Worm (Caenorhabditis elegans) whole organism, L3 larva: ENCODE data around the gene rla-2.

Source experiments
- R02D3.7 ChIP-seq: fragments of 150-350 bp; optimal IDR thresholded peaks from 2 replicates; lab custom pipeline; 2014; ENCODE audit warnings: missing biosample characterization, missing genetic modification characterization
- ama-1 ChIP-seq: fragments of 150-350 bp; optimal IDR thresholded peaks from 2 replicates; lab custom pipeline; 2018
- ceh-16 ChIP-seq: sonication (generic microtip); optimal IDR thresholded peaks from 2 replicates; lab custom pipeline; 2017; ENCODE audit warnings: missing biosample characterization, missing genetic modification characterization
- ceh-28 ChIP-seq: fragments of 150-350 bp; optimal IDR thresholded peaks from 2 replicates; lab custom pipeline; 2014; ENCODE audit warnings: missing biosample characterization, missing genetic modification reagents, missing genetic modification characterization
- ceh-82 ChIP-seq: fragments of 150-350 bp; optimal IDR thresholded peaks from 2 replicates; lab custom pipeline; 2014; ENCODE audit warnings: missing biosample characterization, missing genetic modification characterization
- daf-12 ChIP-seq: fragments of 150-350 bp; optimal IDR thresholded peaks from 2 replicates; lab custom pipeline; 2014; ENCODE audit warnings: missing biosample characterization, missing genetic modification reagents, missing genetic modification characterization
- egl-5 ChIP-seq: fragments of 150-350 bp; optimal IDR thresholded peaks from 2 replicates; lab custom pipeline; 2017; ENCODE audit warnings: missing biosample characterization, missing genetic modification reagents, missing genetic modification characterization, inconsistent platforms
- elt-1 ChIP-seq: fragments of 150-350 bp; optimal IDR thresholded peaks from 2 replicates; lab custom pipeline; 2014; ENCODE audit warnings: missing biosample characterization, missing genetic modification characterization
- elt-2 ChIP-seq: sonication (generic microtip); optimal IDR thresholded peaks from 2 replicates; lab custom pipeline; 2016; ENCODE audit warnings: missing genetic modification reagents, mild to moderate bottlenecking, missing genetic modification characterization, missing compliant biosample characterization
- elt-3 ChIP-seq, 3 experiments: fragments of 150-350 bp in 1 of 3; sonication (generic microtip) in 2 of 3; optimal IDR thresholded peaks; 2 replicates in 2 of 3; 4 replicates in 1 of 3; lab custom pipeline; 2014 to 2017; ENCODE audit warnings: missing biosample characterization in 3 of 3, missing genetic modification characterization in 3 of 3
- fkh-10 ChIP-seq: sonication (generic microtip); optimal IDR thresholded peaks from 2 replicates; lab custom pipeline; 2017; ENCODE audit warnings: missing biosample characterization, missing genetic modification reagents, missing genetic modification characterization
- fos-1 ChIP-seq: fragments of 150-350 bp; optimal IDR thresholded peaks from 2 replicates; lab custom pipeline; 2014; ENCODE audit warnings: missing biosample characterization, missing genetic modification characterization
- hmg-11 ChIP-seq: sonication (generic microtip); optimal IDR thresholded peaks from 2 replicates; lab custom pipeline; 2016; ENCODE audit warnings: missing genetic modification characterization, missing compliant biosample characterization
- jun-1 ChIP-seq: fragments of 150-350 bp; optimal IDR thresholded peaks from 2 replicates; lab custom pipeline; 2014; ENCODE audit warnings: missing biosample characterization, missing genetic modification reagents, missing genetic modification characterization
- lin-15B ChIP-seq: fragments of 150-350 bp; optimal IDR thresholded peaks from 2 replicates; lab custom pipeline; 2014; ENCODE audit warnings: missing biosample characterization, missing genetic modification characterization
- lin-39 ChIP-seq: fragments of 150-350 bp; optimal IDR thresholded peaks from 2 replicates; lab custom pipeline; 2018; ENCODE audit warnings: missing biosample characterization, missing genetic modification reagents, missing genetic modification characterization
- mdl-1 ChIP-seq: fragments of 150-350 bp; optimal IDR thresholded peaks from 2 replicates; lab custom pipeline; 2014; ENCODE audit warnings: missing biosample characterization, missing genetic modification characterization
- mml-1 ChIP-seq: fragments of 150-350 bp; sonication (generic microtip); optimal IDR thresholded peaks from 3 replicates; lab custom pipeline; 2014; ENCODE audit warnings: missing biosample characterization, missing genetic modification characterization
- nfya-1 ChIP-seq: sonication (generic microtip); optimal IDR thresholded peaks from 2 replicates; lab custom pipeline; 2017; ENCODE audit warnings: missing genetic modification characterization, mild to moderate bottlenecking, missing compliant biosample characterization, antibody characterized with exemption, moderate library complexity; ENCODE audit not compliant: insufficient read depth
- nhr-11 ChIP-seq: fragments of 150-350 bp; optimal IDR thresholded peaks from 2 replicates; lab custom pipeline; 2014; ENCODE audit warnings: missing biosample characterization, missing genetic modification characterization
- nhr-12 ChIP-seq: fragments of 150-350 bp; optimal IDR thresholded peaks from 2 replicates; lab custom pipeline; 2014; ENCODE audit warnings: missing biosample characterization, missing genetic modification characterization
- nhr-23 ChIP-seq: fragments of 150-350 bp; optimal IDR thresholded peaks from 2 replicates; lab custom pipeline; 2014; ENCODE audit warnings: missing biosample characterization, missing genetic modification reagents, missing genetic modification characterization
- nhr-237 ChIP-seq: fragments of 150-350 bp; optimal IDR thresholded peaks from 2 replicates; lab custom pipeline; 2014; ENCODE audit warnings: missing biosample characterization, missing genetic modification characterization
- nhr-25 ChIP-seq: sonication (generic microtip); optimal IDR thresholded peaks from 2 replicates; lab custom pipeline; 2017; ENCODE audit warnings: missing biosample characterization, missing genetic modification characterization
- nhr-28 ChIP-seq: fragments of 150-350 bp; optimal IDR thresholded peaks from 2 replicates; lab custom pipeline; 2014; ENCODE audit warnings: missing biosample characterization, missing genetic modification characterization
- nhr-43 ChIP-seq: sonication (generic microtip); optimal IDR thresholded peaks from 2 replicates; lab custom pipeline; 2016; ENCODE audit warnings: mild to moderate bottlenecking, missing genetic modification characterization, missing compliant biosample characterization; ENCODE audit not compliant: poor library complexity, severe bottlenecking
- nhr-67 ChIP-seq: fragments of 150-350 bp; optimal IDR thresholded peaks from 2 replicates; lab custom pipeline; 2014; ENCODE audit warnings: missing biosample characterization, missing genetic modification characterization
- pha-4 ChIP-seq: fragments of 150-350 bp; optimal IDR thresholded peaks from 2 replicates; lab custom pipeline; 2014; ENCODE audit warnings: missing biosample characterization, missing genetic modification reagents, missing genetic modification characterization
- pqm-1 ChIP-seq: fragments of 150-350 bp; optimal IDR thresholded peaks from 2 replicates; lab custom pipeline; 2017; ENCODE audit warnings: missing biosample characterization, missing genetic modification characterization, inconsistent platforms
- skn-1 ChIP-seq: fragments of 150-350 bp; optimal IDR thresholded peaks from 2 replicates; lab custom pipeline; 2014; ENCODE audit warnings: missing biosample characterization, missing genetic modification characterization
- snpc-4 ChIP-seq: fragments of 150-350 bp; optimal IDR thresholded peaks from 2 replicates; lab custom pipeline; 2014; ENCODE audit warnings: missing biosample characterization, missing genetic modification characterization
- tbx-2 ChIP-seq: sonication (generic microtip); optimal IDR thresholded peaks from 2 replicates; lab custom pipeline; 2016; ENCODE audit warnings: mild to moderate bottlenecking, missing genetic modification characterization, missing compliant biosample characterization
- ztf-11 ChIP-seq: fragments of 150-350 bp; optimal IDR thresholded peaks from 2 replicates; lab custom pipeline; 2014; ENCODE audit warnings: missing biosample characterization, missing genetic modification characterization

rla-2 gene

ce11 chrIV:13386903-13387302 lies 16.8 kb upstream of the rla-2 start, which contains the start of gene lsm-3:
Gene lsm-3 (plus strand): TSS chrIV:13387203.
- TF ChIP-seq elt-2 (tag; lab: Kevin White, UChicago), result no peak
- no peak for TF ChIP-seq fos-1
- no peak for TF ChIP-seq jun-1 (tag; lab: Kevin White, UChicago)
- TF ChIP-seq ceh-82 (tag; lab: Kevin White, UChicago), result no peak
- TF ChIP-seq snpc-4 (tag; lab: Kevin White, UChicago), result no peak
- TF ChIP-seq nhr-25 (tag; lab: Kevin White, UChicago), result no peak

ce11 chrIV:13386043-13386442 lies 16.0 kb upstream of the rla-2 start, which contains the start of the genes Y62E10A.20, Y62E10A.23 and mdt-9:
Gene Y62E10A.20 (minus strand): TSS chrIV:13386091.
Gene Y62E10A.23 (plus strand): TSS chrIV:13386324.
Gene mdt-9 (plus strand): TSS chrIV:13386380.
- TF ChIP-seq nhr-237 (tag; lab: Kevin White, UChicago) (no peak), snpc-4 (tag; lab: Kevin White, UChicago) (peak; percentile 11), nfya-1 (tag; lab: Kevin White, UChicago) (peak; percentile 82), jun-1 (tag; lab: Kevin White, UChicago) (no peak), nhr-23 (peak; percentile 81), nhr-11 (tag; lab: Kevin White, UChicago) (no peak), lin-15B (peak; percentile 92), pqm-1 (tag; lab: Kevin White, UChicago) (peak; percentile 9), nhr-67 (tag; lab: Kevin White, UChicago) (no peak), mdl-1 (tag; lab: Kevin White, UChicago) (no peak), ceh-28 (tag; lab: Kevin White, UChicago) (peak; percentile 54), fkh-10 (peak; percentile 14), nhr-25 (tag; lab: Kevin White, UChicago) (peak; percentile 72), ama-1 (lab: Kevin White, UChicago) (peak; percentile 9), lin-39 (peak; percentile 70), elt-1 (no peak), nhr-43 (tag; lab: Kevin White, UChicago) (peak; percentile 43), pha-4 (tag; lab: Kevin White, UChicago) (peak; percentile 87), nhr-12 (tag; lab: Kevin White, UChicago) (no peak), egl-5 (peak; percentile 95), elt-2 (tag; lab: Kevin White, UChicago) (peak; percentile 28), hmg-11 (peak; percentile 66), R02D3.7 (tag; lab: Kevin White, UChicago) (peak; percentile 53), skn-1 (tag; lab: Kevin White, UChicago) (peak; percentile 32)

ce11 chrIV:13383763-13384436 lies 13.8 kb upstream of the rla-2 start, which contains the start of gene rab-19:
Gene rab-19 (minus strand): TSS chrIV:13384386.
- TF ChIP-seq hmg-11, result peak; percentile 65
- TF ChIP-seq pha-4 (tag; lab: Kevin White, UChicago), result no peak
- TF ChIP-seq lin-39, result peak; percentile 35
- TF ChIP-seq mdl-1 (tag; lab: Kevin White, UChicago), result no peak
- no peak for TF ChIP-seq fos-1
- peak; percentile 26 for TF ChIP-seq nfya-1 (tag; lab: Kevin White, UChicago)
- peak; percentile 13 for TF ChIP-seq lin-15B
- no peak for TF ChIP-seq daf-12 (tag; lab: Kevin White, UChicago)

- TF ChIP-seq ceh-28 (tag; lab: Kevin White, UChicago) (no peak), daf-12 (tag; lab: Kevin White, UChicago) (no peak), nfya-1 (tag; lab: Kevin White, UChicago) (no peak), ceh-16 (tag; lab: Kevin White, UChicago) (no peak), nhr-28 (tag; lab: Kevin White, UChicago) (no peak), R02D3.7 (tag; lab: Kevin White, UChicago) (no peak), pqm-1 (tag; lab: Kevin White, UChicago) (no peak), elt-2 (tag; lab: Kevin White, UChicago) (no peak), mml-1 (tag; lab: Kevin White, UChicago) (no peak), ztf-11 (tag; lab: Kevin White, UChicago) (no peak), mdl-1 (tag; lab: Kevin White, UChicago) (no peak), tbx-2 (tag; lab: Kevin White, UChicago) (no peak), ama-1 (lab: Kevin White, UChicago) (no peak), elt-3 (tag; optimal IDR thresholded peaks at IDR 0.05; lab: Kevin White, UChicago) (no peak)
Observed at ce11 chrIV:13381823-13382222, 11.7 kb upstream of the rla-2 start, which contains the start of gene emc-3. Gene emc-3 (minus strand): TSS chrIV:13381923.
